Fruit fly (Drosophila melanogaster) whole organism, pupa: Measurements from ENCODE around the gene Sgt.

Source experiments
- CG10348 ChIP-seq: fragments of 200-800 bp; sonication (Bioruptor generic); IDR thresholded peaks from 2 replicates; pipeline ENCODE4 v1.3.6; 2022; ENCODE audit warnings: missing biosample characterization, missing genetic modification characterization
- CG12605 ChIP-seq: fragments of 200-800 bp; sonication (Bioruptor generic); IDR thresholded peaks from 2 replicates; pipeline ENCODE4 v1.3.6; 2022; ENCODE audit warnings: missing biosample characterization, missing genetic modification characterization
- CG13204 ChIP-seq: fragments of 200-800 bp; sonication (Bioruptor generic); optimal IDR thresholded peaks from 2 replicates; lab custom pipeline; 2018; ENCODE audit warnings: missing biosample characterization, mild to moderate bottlenecking, missing genetic modification characterization, moderate library complexity
- CG14655 ChIP-seq: fragments of 200-800 bp; sonication (Bioruptor generic); optimal IDR thresholded peaks from 3 replicates; lab custom pipeline; 2017; ENCODE audit warnings: mild to moderate bottlenecking, missing biosample characterization, missing genetic modification reagents, missing genetic modification characterization
- CG15710 ChIP-seq: fragments of 200-800 bp; sonication (Bioruptor generic); optimal IDR thresholded peaks from 2 replicates; lab custom pipeline; 2018; ENCODE audit warnings: missing biosample characterization, mild to moderate bottlenecking, missing genetic modification characterization, moderate library complexity
- CG17806 ChIP-seq: fragments of 200-800 bp; sonication (Bioruptor generic); optimal IDR thresholded peaks from 2 replicates; lab custom pipeline; 2018; ENCODE audit warnings: missing biosample characterization, mild to moderate bottlenecking, missing genetic modification characterization, moderate library complexity
- CG32121 ChIP-seq: fragments of 200-800 bp; sonication (Bioruptor generic); IDR thresholded peaks from 2 replicates; pipeline ENCODE4 v1.3.6; 2022; ENCODE audit warnings: missing biosample characterization, missing genetic modification characterization
- CG34367 ChIP-seq: fragments of 200-800 bp; sonication (Bioruptor generic); optimal IDR thresholded peaks from 2 replicates; lab custom pipeline; 2018; ENCODE audit warnings: missing biosample characterization, mild to moderate bottlenecking, missing genetic modification characterization
- CG4496 ChIP-seq: fragments of 200-800 bp; sonication (Bioruptor generic); IDR thresholded peaks from 3 replicates; pipeline ENCODE4 v1.3.6; 2022; ENCODE audit warnings: missing biosample characterization, missing genetic modification characterization
- CG8159 ChIP-seq: fragments of 200-800 bp; sonication (Bioruptor generic); optimal IDR thresholded peaks from 3 replicates; lab custom pipeline; 2018; ENCODE audit warnings: missing biosample characterization, mild to moderate bottlenecking, missing genetic modification characterization, moderate library complexity
- CG8301 ChIP-seq: fragments of 200-800 bp; sonication (Bioruptor generic); optimal IDR thresholded peaks from 2 replicates; lab custom pipeline; 2018; ENCODE audit warnings: missing biosample characterization, mild to moderate bottlenecking, missing genetic modification characterization
- CG9948 ChIP-seq: fragments of 200-800 bp; sonication (Bioruptor generic); optimal IDR thresholded peaks from 2 replicates; lab custom pipeline; 2018; ENCODE audit warnings: missing biosample characterization, mild to moderate bottlenecking, missing genetic modification characterization, moderate library complexity
- D1 ChIP-seq: fragments of 200-800 bp; sonication (Bioruptor generic); optimal IDR thresholded peaks from 2 replicates; lab custom pipeline; 2018; ENCODE audit warnings: missing biosample characterization, mild to moderate bottlenecking, missing genetic modification characterization, moderate library complexity
- EcR ChIP-seq: fragments of 200-800 bp; sonication (Bioruptor generic); optimal IDR thresholded peaks from 3 replicates; lab custom pipeline; 2019; ENCODE audit warnings: missing biosample characterization, missing genetic modification characterization, mild to moderate bottlenecking, moderate library complexity, missing genetic modification reagents
- Ets98B ChIP-seq: fragments of 200-800 bp; sonication (Bioruptor generic); IDR thresholded peaks from 2 replicates; pipeline ENCODE4 v1.3.6; 2022; ENCODE audit warnings: missing biosample characterization, missing genetic modification characterization
- Pif1A ChIP-seq: fragments of 200-800 bp; sonication (Bioruptor generic); optimal IDR thresholded peaks from 3 replicates; lab custom pipeline; 2016; ENCODE audit warnings: missing biosample characterization, missing genetic modification characterization
- Pif1B ChIP-seq: fragments of 200-800 bp; sonication (Bioruptor generic); optimal IDR thresholded peaks from 3 replicates; lab custom pipeline; 2016; ENCODE audit warnings: missing biosample characterization, missing genetic modification characterization
- Snoo ChIP-seq: fragments of 200-800 bp; sonication (Bioruptor generic); optimal IDR thresholded peaks from 3 replicates; lab custom pipeline; 2017; ENCODE audit warnings: missing biosample characterization, mild to moderate bottlenecking, missing genetic modification characterization, inconsistent platforms
- fd96Ca ChIP-seq: fragments of 200-800 bp; sonication (Bioruptor generic); IDR thresholded peaks from 3 replicates; pipeline ENCODE4 v1.3.6; 2022; ENCODE audit warnings: missing biosample characterization, missing genetic modification characterization
- gl ChIP-seq: fragments of 200-800 bp; sonication (Bioruptor generic); optimal IDR thresholded peaks from 2 replicates; lab custom pipeline; 2018; ENCODE audit warnings: missing biosample characterization, mild to moderate bottlenecking, missing genetic modification characterization
- rn ChIP-seq: fragments of 200-800 bp; sonication (Bioruptor generic); IDR thresholded peaks from 2 replicates; pipeline ENCODE4 v1.3.6; 2022; ENCODE audit warnings: missing biosample characterization, missing genetic modification characterization

Gene Sgt

dm6 chr2L:17480943-17481580, 9.7 kb downstream of the Sgt start, which contains the start of the genes fws and Lamtor3:
Gene fws (minus strand): TSS chr2L:17481029.
Gene Lamtor3 (plus strand): TSS chr2L:17481231.
- TF ChIP-seq CG34367 (tag; lab: Kevin White, UChicago) (peak; percentile 98), CG12605 (peak; percentile 99), CG32121 (peak; percentile 99), CG9948 (tag; lab: Kevin White, UChicago) (peak; percentile 99), CG15710 (tag; lab: Kevin White, UChicago) (peak; percentile 99), CG4496 (GFP tag; lab: Robert Waterston, UW) (peak; percentile 100), fd96Ca (GFP tag; lab: Robert Waterston, UW) (peak; percentile 100), CG10348 (peak; percentile 98), D1 (tag; lab: Kevin White, UChicago) (peak; percentile 96), CG13204 (no peak), CG14655 (GFP tag; lab: Kevin White, UChicago) (peak; percentile 99), EcR (GFP tag; lab: Kevin White, UChicago) (peak; percentile 41), rn (GFP tag; lab: Robert Waterston, UW) (peak; percentile 99), CG17806 (tag; lab: Kevin White, UChicago) (peak; percentile 99), Snoo (tag; lab: Kevin White, UChicago) (peak; percentile 99), Pif1A (peak; percentile 98), Pif1B (GFP tag; lab: Kevin White, UChicago) (peak; percentile 99), Ets98B (GFP tag; lab: Robert Waterston, UW) (peak; percentile 100), CG8301 (tag; lab: Kevin White, UChicago) (peak; percentile 99), gl (tag; lab: Kevin White, UChicago) (peak; percentile 95), CG8159 (tag; lab: Kevin White, UChicago) (peak; percentile 99)

DNA sequence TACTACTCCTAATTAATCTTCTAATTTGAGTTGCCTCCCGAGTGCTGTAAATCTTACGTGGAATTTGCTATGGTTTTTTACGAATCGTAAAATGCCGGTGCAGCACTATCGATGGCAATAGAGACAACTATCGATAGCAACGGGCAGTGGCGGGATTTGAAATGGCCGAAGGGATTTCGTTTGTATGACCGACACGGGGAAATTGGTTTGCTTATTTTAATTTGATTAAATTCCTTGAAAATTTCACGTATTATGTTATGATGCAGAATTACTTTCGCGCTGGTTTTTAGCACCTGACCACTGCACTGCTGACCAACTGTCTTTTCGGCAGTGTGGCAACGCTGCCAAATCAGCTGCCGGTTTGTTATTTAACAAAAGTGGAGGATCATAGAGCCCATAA, 12.8 kb downstream of the Sgt start, which contains the start of the genes GCS2beta and CG5131:
Gene GCS2beta, minus strand, starts transcription at position 134 of the 400 bp plus-strand sequence.
Gene CG5131, plus strand, starts transcription at position 328 of the 400 bp plus-strand sequence.
- TF ChIP-seq Pif1A (peak; percentile 93), CG34367 (tag; lab: Kevin White, UChicago) (peak; percentile 76), CG15710 (tag; lab: Kevin White, UChicago) (peak; percentile 84), CG32121 (peak; percentile 88), CG10348 (peak; percentile 84), CG13204 (no peak), CG9948 (tag; lab: Kevin White, UChicago) (peak; percentile 78), D1 (tag; lab: Kevin White, UChicago) (peak; percentile 23), CG4496 (GFP tag; lab: Robert Waterston, UW) (peak; percentile 96), EcR (GFP tag; lab: Kevin White, UChicago) (no peak), Ets98B (GFP tag; lab: Robert Waterston, UW) (peak; percentile 92), CG8301 (tag; lab: Kevin White, UChicago) (peak; percentile 83), Snoo (tag; lab: Kevin White, UChicago) (peak; percentile 88), CG14655 (GFP tag; lab: Kevin White, UChicago) (peak; percentile 82), Pif1B (GFP tag; lab: Kevin White, UChicago) (peak; percentile 77), CG12605 (0 out of 2 replicates have a peak, but pooled peaks have one; percentile 40), CG8159 (tag; lab: Kevin White, UChicago) (peak; percentile 75), fd96Ca (GFP tag; lab: Robert Waterston, UW) (peak; percentile 96), CG17806 (tag; lab: Kevin White, UChicago) (peak; percentile 76), rn (GFP tag; lab: Robert Waterston, UW) (peak; percentile 91), gl (tag; lab: Kevin White, UChicago) (peak; percentile 56)

DNA sequence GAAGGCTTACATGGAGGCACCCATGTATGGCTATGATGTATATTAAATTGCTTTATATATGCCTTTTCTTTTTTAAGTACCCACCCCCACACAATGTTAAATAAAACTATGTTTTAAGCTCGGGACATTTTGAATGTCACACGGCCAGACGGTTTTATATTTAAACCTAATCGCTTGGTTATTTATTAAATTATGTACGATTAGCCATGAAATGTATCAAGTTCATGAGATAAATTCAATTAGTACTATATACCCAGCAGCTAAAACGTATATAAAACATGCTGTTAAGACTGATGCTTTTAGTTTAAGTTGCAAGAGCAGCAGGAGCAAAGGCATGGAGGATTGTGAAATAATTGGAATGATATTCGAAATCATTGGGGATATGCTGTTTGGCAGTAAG, 14.1 kb downstream of the Sgt start, which contains the start of the genes CG43221 and CG43645:
Gene CG43221, plus strand, starts transcription at position 301 of the 400 bp plus-strand sequence.
Gene CG43645, plus strand, starts transcription at position 301 of the 400 bp plus-strand sequence.
- TF ChIP-seq rn (GFP tag; lab: Robert Waterston, UW), result no peak
- no peak for TF ChIP-seq gl (tag; lab: Kevin White, UChicago)
- no peak for TF ChIP-seq EcR (GFP tag; lab: Kevin White, UChicago)
- no peak for TF ChIP-seq Pif1B (GFP tag; lab: Kevin White, UChicago)
- TF ChIP-seq Pif1A, result no peak

dm6 chr2L:17486264-17486663, 14.9 kb downstream of the Sgt start, which contains the start of gene CG43220:
Gene CG43220 (plus strand): TSS chr2L:17486564.
- no peak for TF ChIP-seq CG12605
- TF ChIP-seq Snoo (tag; lab: Kevin White, UChicago), result no peak
- no peak for TF ChIP-seq Pif1B (GFP tag; lab: Kevin White, UChicago)
- no peak for TF ChIP-seq Ets98B (GFP tag; lab: Robert Waterston, UW)
- TF ChIP-seq D1 (tag; lab: Kevin White, UChicago), result no peak
- TF ChIP-seq gl (tag; lab: Kevin White, UChicago), result no peak
- TF ChIP-seq CG32121, result no peak
- no peak for TF ChIP-seq CG9948 (tag; lab: Kevin White, UChicago)
- no peak for TF ChIP-seq fd96Ca (GFP tag; lab: Robert Waterston, UW)
- no peak for TF ChIP-seq CG10348
- no peak for TF ChIP-seq CG34367 (tag; lab: Kevin White, UChicago)
- TF ChIP-seq CG15710 (tag; lab: Kevin White, UChicago), result no peak
- no peak for TF ChIP-seq CG8159 (tag; lab: Kevin White, UChicago)
- no peak for TF ChIP-seq CG4496 (GFP tag; lab: Robert Waterston, UW)
- no peak for TF ChIP-seq CG13204
- no peak for TF ChIP-seq rn (GFP tag; lab: Robert Waterston, UW)
- no peak for TF ChIP-seq Pif1A
- no peak for TF ChIP-seq EcR (GFP tag; lab: Kevin White, UChicago)

- TF ChIP-seq CG17806 (tag; lab: Kevin White, UChicago) (no peak), CG8159 (tag; lab: Kevin White, UChicago) (no peak), Snoo (tag; lab: Kevin White, UChicago) (no peak), D1 (tag; lab: Kevin White, UChicago) (no peak), EcR (GFP tag; lab: Kevin White, UChicago) (no peak), CG8301 (tag; lab: Kevin White, UChicago) (no peak), CG13204 (no peak)
- TF ChIP-seq, all 21 proteins: peak for 0
Measured at dm6 chr2L:17492680-17493079, 21.3 kb downstream of the Sgt start.
